Worm (Caenorhabditis elegans) whole organism, young adult: ENCODE data around the gene str-136.

ENCODE experiments used
- B0336.3 ChIP-seq: fragments of 200-800 bp; sonication (Bioruptor generic); IDR thresholded peaks from 2 replicates; pipeline ENCODE4 v1.3.6; 2022; ENCODE audit warnings: missing genetic modification characterization, missing compliant biosample characterization
- D2030.7 ChIP-seq: fragments of 200-800 bp; sonication (Bioruptor generic); IDR thresholded peaks from 2 replicates; pipeline ENCODE4 v1.3.6; 2022; ENCODE audit warnings: missing genetic modification reagents, missing genetic modification characterization, missing compliant biosample characterization
- F33H1.4 ChIP-seq: fragments of 200-800 bp; sonication (Bioruptor generic); IDR thresholded peaks from 2 replicates; pipeline ENCODE4 v1.3.6; 2022; ENCODE audit warnings: missing genetic modification reagents, missing genetic modification characterization, missing compliant biosample characterization
- F39B2.1 ChIP-seq: fragments of 200-800 bp; sonication (Bioruptor generic); IDR thresholded peaks from 2 replicates; pipeline ENCODE4 v1.3.6; 2022; ENCODE audit warnings: missing genetic modification reagents, missing genetic modification characterization, missing compliant biosample characterization
- K12H6.12 ChIP-seq: fragments of 200-800 bp; sonication (Bioruptor generic); optimal IDR thresholded peaks from 2 replicates; lab custom pipeline; 2018; ENCODE audit warnings: mild to moderate bottlenecking, missing genetic modification characterization, missing compliant biosample characterization
- T07F8.4 ChIP-seq: sonication (generic microtip); optimal IDR thresholded peaks from 2 replicates; lab custom pipeline; 2016; ENCODE audit warnings: mild to moderate bottlenecking, missing genetic modification characterization, moderate library complexity, missing compliant biosample characterization
- Y67H2A.10 ChIP-seq: fragments of 200-800 bp; sonication (Bioruptor generic); conservative IDR thresholded peaks from 2 replicates; pipeline ENCODE4 v1.3.6; 2022; ENCODE audit warnings: missing genetic modification reagents, missing genetic modification characterization, missing compliant biosample characterization
- Y79H2A.3 ChIP-seq: fragments of 200-800 bp; sonication (Bioruptor generic); conservative IDR thresholded peaks from 2 replicates; pipeline ENCODE4 v1.3.6; 2022; ENCODE audit warnings: missing genetic modification reagents, missing genetic modification characterization, missing compliant biosample characterization
- akir-1 ChIP-seq: fragments of 200-800 bp; sonication (Bioruptor generic); optimal IDR thresholded peaks from 2 replicates; lab custom pipeline; 2018; ENCODE audit warnings: mild to moderate bottlenecking, missing genetic modification characterization, moderate library complexity, missing compliant biosample characterization
- ama-1 ChIP-seq, 3 experiments: fragments of 150-350 bp in 1 of 3; sonication (generic microtip) in 2 of 3; optimal IDR thresholded peaks; 2 replicates each; lab custom pipeline; 2014 to 2018; ENCODE audit warnings: missing biosample characterization in 2 of 3, missing genetic modification characterization in 2 of 3, missing genetic modification reagents in 2 of 3
- attf-3 ChIP-seq: fragments of 200-800 bp; sonication (Bioruptor generic); conservative IDR thresholded peaks from 2 replicates; pipeline ENCODE4 v1.3.6; 2022; ENCODE audit warnings: missing genetic modification reagents, missing genetic modification characterization, missing compliant biosample characterization
- attf-5 ChIP-seq: fragments of 200-800 bp; sonication (Bioruptor generic); optimal IDR thresholded peaks from 2 replicates; lab custom pipeline; 2018; ENCODE audit warnings: mild to moderate bottlenecking, missing genetic modification characterization, missing compliant biosample characterization
- ccch-3 ChIP-seq: fragments of 200-800 bp; sonication (Bioruptor generic); optimal IDR thresholded peaks from 2 replicates; lab custom pipeline; 2018; ENCODE audit warnings: mild to moderate bottlenecking, missing genetic modification characterization, missing compliant biosample characterization
- cebp-1 ChIP-seq, 2 experiments: fragments of 200-800 bp in 1 of 2; sonication (Bioruptor generic) in 1 of 2; sonication (generic microtip) in 1 of 2; IDR thresholded peaks in 1 of 2; optimal IDR thresholded peaks in 1 of 2; 2 replicates each; pipeline versions ENCODE4 v1.3.6 to Lab custom; 2017 to 2022; ENCODE audit warnings: missing compliant biosample characterization in 2 of 2, missing genetic modification characterization in 2 of 2, mild to moderate bottlenecking in 1 of 2, missing genetic modification reagents in 1 of 2, moderate library complexity in 1 of 2
- ceh-100 ChIP-seq: fragments of 200-800 bp; sonication (Bioruptor generic); IDR thresholded peaks from 2 replicates; pipeline ENCODE4 v1.3.6; 2022; ENCODE audit warnings: missing genetic modification reagents, missing genetic modification characterization, missing compliant biosample characterization
- ceh-27 ChIP-seq: fragments of 200-800 bp; sonication (Bioruptor generic); optimal IDR thresholded peaks from 2 replicates; lab custom pipeline; 2018; ENCODE audit warnings: mild to moderate bottlenecking, missing genetic modification characterization, moderate library complexity, missing compliant biosample characterization
- ceh-40 ChIP-seq: fragments of 200-800 bp; sonication (Bioruptor generic); IDR thresholded peaks from 2 replicates; pipeline ENCODE4 v1.3.6; 2022; ENCODE audit warnings: missing genetic modification characterization, missing compliant biosample characterization
- ceh-58 ChIP-seq: fragments of 200-800 bp; sonication (Bioruptor generic); IDR thresholded peaks from 2 replicates; pipeline ENCODE4 v1.3.6; 2022; ENCODE audit warnings: missing genetic modification characterization, missing compliant biosample characterization
- ceh-79 ChIP-seq: sonication (generic microtip); optimal IDR thresholded peaks from 2 replicates; lab custom pipeline; 2017; ENCODE audit warnings: mild to moderate bottlenecking, missing genetic modification characterization, missing compliant biosample characterization
- chd-7 ChIP-seq: sonication (generic microtip); optimal IDR thresholded peaks from 2 replicates; lab custom pipeline; 2016; ENCODE audit warnings: mild to moderate bottlenecking, missing genetic modification characterization, moderate library complexity, missing compliant biosample characterization
- die-1 ChIP-seq: sonication (generic microtip); optimal IDR thresholded peaks from 2 replicates; lab custom pipeline; 2016; ENCODE audit warnings: missing genotype, mild to moderate bottlenecking, missing genetic modification characterization, missing compliant biosample characterization
- dpl-1 ChIP-seq: fragments of 150-350 bp; optimal IDR thresholded peaks from 2 replicates; lab custom pipeline; 2014; ENCODE audit warnings: missing biosample characterization, missing genetic modification reagents, missing genetic modification characterization
- efl-1 ChIP-seq: fragments of 150-350 bp; optimal IDR thresholded peaks from 2 replicates; lab custom pipeline; 2014; ENCODE audit warnings: missing biosample characterization, missing genetic modification reagents, missing genetic modification characterization
- ekl-4 ChIP-seq: fragments of 200-800 bp; sonication (Bioruptor generic); IDR thresholded peaks from 2 replicates; pipeline ENCODE4 v1.3.6; 2022; ENCODE audit warnings: missing genetic modification reagents, missing genetic modification characterization, missing compliant biosample characterization
- ets-4 ChIP-seq: fragments of 200-800 bp; sonication (Bioruptor generic); optimal IDR thresholded peaks from 2 replicates; lab custom pipeline; 2018; ENCODE audit warnings: mild to moderate bottlenecking, missing genetic modification characterization, missing compliant biosample characterization
- fkh-3 ChIP-seq: sonication (generic microtip); optimal IDR thresholded peaks from 2 replicates; lab custom pipeline; 2016; ENCODE audit warnings: mild to moderate bottlenecking, missing genetic modification characterization, missing compliant biosample characterization
- him-1 ChIP-seq: sonication (generic microtip); optimal IDR thresholded peaks from 2 replicates; lab custom pipeline; 2016; ENCODE audit warnings: missing genotype, missing genetic modification reagents, missing genetic modification characterization, missing compliant biosample characterization
- hmg-1.2 ChIP-seq: fragments of 200-800 bp; sonication (Bioruptor generic); IDR thresholded peaks from 2 replicates; pipeline ENCODE4 v1.3.6; 2022; ENCODE audit warnings: missing genetic modification reagents, missing genetic modification characterization, missing compliant biosample characterization
- hrde-1 ChIP-seq: sonication (generic microtip); optimal IDR thresholded peaks from 2 replicates; lab custom pipeline; 2016; ENCODE audit warnings: missing genetic modification characterization, mild to moderate bottlenecking, missing compliant biosample characterization, moderate library complexity, missing genotype, missing genetic modification reagents, borderline replicate concordance
- let-607 ChIP-seq, 2 experiments: fragments of 200-800 bp in 1 of 2; sonication (Bioruptor generic) in 1 of 2; sonication (generic microtip) in 1 of 2; optimal IDR thresholded peaks; 2 replicates each; lab custom pipeline; 2016 to 2018; ENCODE audit warnings: mild to moderate bottlenecking in 2 of 2, missing compliant biosample characterization in 2 of 2, missing genetic modification characterization in 2 of 2, moderate library complexity in 2 of 2, missing genotype in 1 of 2
- lin-35 ChIP-seq, 3 experiments: fragments of 150-350 bp in 2 of 3; sonication (generic microtip) in 1 of 3; optimal IDR thresholded peaks; 2 replicates each; lab custom pipeline; 2014 to 2018; ENCODE audit warnings: missing biosample characterization in 3 of 3, missing genetic modification characterization in 3 of 3, missing genetic modification reagents in 3 of 3
- lin-54 ChIP-seq: fragments of 200-800 bp; sonication (Bioruptor generic); optimal IDR thresholded peaks from 2 replicates; lab custom pipeline; 2018; ENCODE audit warnings: mild to moderate bottlenecking, missing genetic modification characterization, missing compliant biosample characterization
- madf-10 ChIP-seq: sonication (generic microtip); optimal IDR thresholded peaks from 2 replicates; lab custom pipeline; 2016; ENCODE audit warnings: mild to moderate bottlenecking, missing genetic modification characterization, missing compliant biosample characterization
- madf-3 ChIP-seq: fragments of 200-800 bp; sonication (Bioruptor generic); IDR thresholded peaks from 2 replicates; pipeline ENCODE4 v1.3.6; 2022; ENCODE audit warnings: missing genetic modification reagents, missing genetic modification characterization, missing compliant biosample characterization
- madf-6 ChIP-seq: fragments of 200-800 bp; sonication (Bioruptor generic); IDR thresholded peaks from 2 replicates; pipeline ENCODE4 v1.3.6; 2022; ENCODE audit warnings: missing genetic modification reagents, missing genetic modification characterization, missing compliant biosample characterization
- mcd-1 ChIP-seq: fragments of 200-800 bp; sonication (Bioruptor generic); IDR thresholded peaks from 2 replicates; pipeline ENCODE4 v1.3.6; 2022; ENCODE audit warnings: missing genetic modification reagents, missing genetic modification characterization, missing compliant biosample characterization
- mxl-1 ChIP-seq: sonication (generic microtip); optimal IDR thresholded peaks from 2 replicates; lab custom pipeline; 2016; ENCODE audit warnings: missing genetic modification characterization, missing compliant biosample characterization
- nhr-27 ChIP-seq: fragments of 200-800 bp; sonication (Bioruptor generic); optimal IDR thresholded peaks from 2 replicates; lab custom pipeline; 2018; ENCODE audit warnings: mild to moderate bottlenecking, missing genetic modification characterization, moderate library complexity, missing compliant biosample characterization
- nhr-90 ChIP-seq: sonication (generic microtip); optimal IDR thresholded peaks from 2 replicates; lab custom pipeline; 2016; ENCODE audit warnings: missing genotype, mild to moderate bottlenecking, missing genetic modification characterization, missing compliant biosample characterization
- pha-4 ChIP-seq: fragments of 150-350 bp; sonication (generic microtip); optimal IDR thresholded peaks from 2 replicates; lab custom pipeline; 2014; ENCODE audit warnings: missing biosample characterization, missing genetic modification reagents, missing genetic modification characterization
- rcor-1 ChIP-seq: fragments of 200-800 bp; sonication (Bioruptor generic); IDR thresholded peaks from 2 replicates; pipeline ENCODE4 v1.3.6; 2022; ENCODE audit warnings: missing genetic modification reagents, missing genetic modification characterization, missing compliant biosample characterization
- rec-8 ChIP-seq, 2 experiments: sonication (generic microtip); optimal IDR thresholded peaks; 2 replicates each; lab custom pipeline; 2016; ENCODE audit warnings: mild to moderate bottlenecking in 2 of 2, missing genetic modification characterization in 2 of 2, missing genetic modification reagents in 2 of 2, missing genotype in 2 of 2, missing biosample characterization in 1 of 2, missing compliant biosample characterization in 1 of 2, moderate library complexity in 1 of 2
- snpc-4 ChIP-seq, 5 experiments: fragments of 150-350 bp in 1 of 5; sonication (generic microtip) in 4 of 5; optimal IDR thresholded peaks; 2 replicates each; lab custom pipeline; 2014 to 2018; ENCODE audit warnings: missing genetic modification characterization in 5 of 5, missing biosample characterization in 3 of 5, antibody characterized with exemption in 2 of 5, mild to moderate bottlenecking in 2 of 5, missing compliant biosample characterization in 2 of 5, missing genotype in 2 of 5, moderate library complexity in 2 of 5, missing genetic modification reagents in 1 of 5
- unc-130 ChIP-seq: sonication (generic microtip); optimal IDR thresholded peaks from 2 replicates; lab custom pipeline; 2016; ENCODE audit warnings: missing genetic modification reagents, missing genetic modification characterization, missing compliant biosample characterization

str-136 gene

DNA sequence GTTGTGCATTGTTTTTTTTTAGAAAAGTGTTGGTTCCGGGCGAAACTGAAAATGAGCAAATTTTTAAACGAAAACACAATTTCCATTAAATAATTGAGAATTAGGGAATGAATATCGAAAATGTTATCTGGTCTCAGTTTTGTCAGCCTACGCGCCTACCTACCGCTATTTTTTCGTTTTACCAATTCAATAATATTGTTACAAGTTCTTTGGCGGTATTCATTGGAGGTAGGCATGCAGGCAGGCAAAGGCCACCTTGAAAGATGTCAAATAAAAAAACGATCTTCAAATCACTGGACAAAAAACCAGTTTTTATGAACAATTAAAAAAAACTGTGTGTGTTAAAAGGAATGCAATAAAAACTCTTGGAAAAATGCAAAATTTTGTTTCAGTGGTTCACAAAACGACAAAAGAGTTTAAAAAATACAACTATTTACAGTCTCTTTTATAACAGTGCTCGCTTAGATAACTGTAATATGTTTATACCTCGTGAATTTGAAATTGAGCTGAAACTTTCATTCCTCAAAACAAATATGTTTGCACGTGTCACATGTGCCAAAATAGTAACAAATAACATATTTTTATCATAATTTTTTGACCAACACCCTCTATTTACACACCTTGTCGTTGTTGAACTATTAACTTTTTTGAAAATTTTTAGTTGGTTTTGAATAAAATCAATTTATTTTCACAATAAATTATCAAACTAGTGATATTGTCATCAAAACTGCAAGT lies 25.9 kb upstream of the str-136 start, which contains the start of gene W02D7.11 (continued):
- TF ChIP-seq ceh-58 (GFP tag; lab: Robert Waterston, UW) (no peak), ceh-40 (GFP tag; lab: Robert Waterston, UW) (no peak), pha-4 (no peak)

DNA sequence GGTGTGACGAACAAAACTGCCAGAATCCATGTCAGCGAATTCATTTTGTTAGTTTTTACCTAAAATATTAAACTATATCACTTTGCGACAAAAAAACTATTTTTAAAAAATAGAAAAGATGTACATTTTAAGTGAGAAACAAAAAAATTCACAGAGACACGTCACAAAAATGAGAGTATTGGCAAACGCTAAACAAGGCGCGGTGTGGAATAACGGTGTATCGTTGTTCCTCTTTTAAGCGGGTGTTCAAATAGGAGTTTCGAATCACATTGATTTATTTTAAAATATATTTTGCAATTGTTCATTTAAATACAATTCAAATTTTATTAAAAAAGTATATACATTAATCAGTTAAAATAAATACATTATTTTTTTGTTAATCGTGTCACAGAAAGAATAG lies 23.8 kb upstream of the str-136 start, which contains the start of gene sel-9:
Gene sel-9, minus strand, starts transcription at position 59 of the 400 bp plus-strand sequence.
- TF ChIP-seq snpc-4 (GFP tag; optimal IDR thresholded peaks at IDR 0.05; lab: Kevin White, UChicago) (no peak), snpc-4 (tag; optimal IDR thresholded peaks at IDR 0.05; lab: Kevin White, UChicago) (peak in 1 of 4 experiments; percentile 11), ceh-27 (GFP tag; lab: Kevin White, UChicago) (no peak), hrde-1 (tag; lab: Kevin White, UChicago) (no peak), nhr-27 (tag; lab: Kevin White, UChicago) (no peak), D2030.7 (GFP tag; lab: Robert Waterston, UW) (no peak), him-1 (tag; lab: Kevin White, UChicago) (no peak), Y67H2A.10 (GFP tag; lab: Robert Waterston, UW) (no peak), akir-1 (no peak), efl-1 (GFP tag; lab: Kevin White, UChicago) (peak; percentile 35), lin-54 (GFP tag; lab: Kevin White, UChicago) (peak; percentile 54), fkh-3 (tag; lab: Kevin White, UChicago) (no peak), rcor-1 (GFP tag; lab: Robert Waterston, UW) (no peak), T07F8.4 (tag; lab: Kevin White, UChicago) (no peak), ccch-3 (GFP tag; lab: Kevin White, UChicago) (no peak), madf-3 (GFP tag; lab: Robert Waterston, UW) (no peak), pha-4 (no peak), madf-10 (no peak), madf-6 (GFP tag; lab: Robert Waterston, UW) (no peak), cebp-1 (GFP tag; IDR thresholded peaks at IDR 0.05; lab: Robert Waterston, UW) (no peak), cebp-1 (tag; optimal IDR thresholded peaks at IDR 0.05; lab: Kevin White, UChicago) (peak; percentile 33), K12H6.12 (tag; lab: Kevin White, UChicago) (no peak), rec-8 (tag; optimal IDR thresholded peaks at IDR 0.05; lab: Kevin White, UChicago) (no peak), die-1 (no peak), attf-5 (GFP tag; lab: Kevin White, UChicago) (no peak), F33H1.4 (GFP tag; lab: Robert Waterston, UW) (no peak), let-607 (tag; optimal IDR thresholded peaks at IDR 0.05; lab: Kevin White, UChicago) (peak in 1 of 2 experiments; percentile 70), ekl-4 (GFP tag; lab: Robert Waterston, UW) (no peak), F39B2.1 (GFP tag; lab: Robert Waterston, UW) (no peak), dpl-1 (GFP tag; lab: Kevin White, UChicago) (peak; percentile 50), chd-7 (no peak), hmg-1.2 (GFP tag; lab: Robert Waterston, UW) (no peak), ets-4 (GFP tag; lab: Kevin White, UChicago) (no peak), unc-130 (GFP tag; lab: Kevin White, UChicago) (no peak), ama-1 (optimal IDR thresholded peaks at IDR 0.05; lab: Kevin White, UChicago) (no peak), ama-1 (GFP tag; optimal IDR thresholded peaks at IDR 0.05; lab: Kevin White, UChicago) (no peak), ceh-79 (tag; lab: Kevin White, UChicago) (no peak), B0336.3 (GFP tag; lab: Robert Waterston, UW) (no peak), mcd-1 (no peak), ceh-100 (GFP tag; lab: Robert Waterston, UW) (no peak), nhr-90 (tag; lab: Kevin White, UChicago) (no peak), mxl-1 (no peak), lin-35 (GFP tag; optimal IDR thresholded peaks at IDR 0.05; lab: Kevin White, UChicago) (no peak), attf-3 (GFP tag; lab: Robert Waterston, UW) (peak; percentile 95), Y79H2A.3 (no peak)
